Worm (Caenorhabditis elegans): ENCODE measurements around the gene M117.6.

DNA sequence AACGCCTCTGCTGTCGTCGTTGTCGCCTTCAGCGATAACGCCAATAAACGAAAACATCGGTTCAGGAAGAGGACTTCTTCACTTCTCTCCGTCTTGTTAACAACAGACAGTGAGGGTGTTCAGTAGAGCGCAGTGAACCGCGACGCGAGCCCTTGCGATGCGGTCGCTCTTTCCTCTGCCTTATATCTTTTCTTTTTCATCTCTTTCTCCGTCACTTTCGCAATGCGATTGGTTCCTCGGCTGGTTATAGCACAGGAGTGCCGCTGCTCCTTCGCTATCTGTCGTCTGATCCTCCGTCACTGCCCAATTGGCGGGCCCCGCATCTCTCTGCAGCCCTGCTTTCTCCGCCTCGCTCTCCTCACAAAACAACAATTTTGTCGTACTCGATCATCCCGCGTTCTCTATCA lies 29.2 kb upstream of the M117.6 start:
- TF ChIP-seq ceh-9 (tag; optimal IDR thresholded peaks at IDR 0.05) (no peak), ceh-34 (tag; optimal IDR thresholded peaks at IDR 0.05) (peak; percentile 72), ttx-3 (tag; optimal IDR thresholded peaks at IDR 0.05) (no peak), tbx-7 (tag; optimal IDR thresholded peaks at IDR 0.05) (no peak)

All from whole organism, late embryonic.